Worm (Caenorhabditis elegans) whole organism, young adult: ENCODE measurements around the gene oac-42.

Source experiments
- Y53G8AR.9 ChIP-seq: fragments of 200-800 bp; sonication (Bioruptor generic); conservative IDR thresholded peaks from 2 replicates; pipeline ENCODE4 v1.3.6; 2022; ENCODE audit warnings: missing genetic modification reagents, missing genetic modification characterization, missing compliant biosample characterization
- ama-1 ChIP-seq, 3 experiments: fragments of 150-350 bp in 1 of 3; sonication (generic microtip) in 2 of 3; optimal IDR thresholded peaks; 2 replicates each; lab custom pipeline; 2014 to 2018; ENCODE audit warnings: missing biosample characterization in 2 of 3, missing genetic modification characterization in 2 of 3, missing genetic modification reagents in 2 of 3
- die-1 ChIP-seq: sonication (generic microtip); optimal IDR thresholded peaks from 2 replicates; lab custom pipeline; 2016; ENCODE audit warnings: missing genotype, mild to moderate bottlenecking, missing genetic modification characterization, missing compliant biosample characterization

DNA sequence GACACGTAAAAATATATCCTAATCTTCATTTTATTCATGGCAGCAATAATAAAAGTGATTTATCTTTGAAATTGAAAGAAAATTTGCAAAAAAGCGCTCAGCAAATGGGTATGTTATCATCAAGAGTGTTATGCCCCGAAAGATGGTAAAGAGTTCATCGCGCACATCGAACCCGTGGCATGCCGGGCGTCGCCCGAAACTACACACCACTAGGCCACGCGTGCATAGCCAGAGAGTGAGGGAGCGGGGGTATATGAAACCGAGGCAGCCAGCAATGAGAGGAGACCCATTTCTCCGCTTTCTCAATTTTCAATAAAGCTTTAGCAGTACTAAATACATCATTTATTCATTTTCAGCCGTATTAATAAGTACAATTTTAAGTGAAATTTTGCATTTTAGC is 10.8 kb downstream of the oac-42 start:
- TF ChIP-seq Y53G8AR.9 (peak; percentile 81), die-1 (tag; lab: Kevin White, UChicago) (peak; percentile 98), ama-1 (optimal IDR thresholded peaks at IDR 0.05; lab: Kevin White, UChicago) (no peak), ama-1 (GFP tag; optimal IDR thresholded peaks at IDR 0.05; lab: Kevin White, UChicago) (peak; percentile 93 to 96)
